Fruit fly (Drosophila melanogaster): ENCODE measurements around the gene CG3939.

CG3939 gene

DNA sequence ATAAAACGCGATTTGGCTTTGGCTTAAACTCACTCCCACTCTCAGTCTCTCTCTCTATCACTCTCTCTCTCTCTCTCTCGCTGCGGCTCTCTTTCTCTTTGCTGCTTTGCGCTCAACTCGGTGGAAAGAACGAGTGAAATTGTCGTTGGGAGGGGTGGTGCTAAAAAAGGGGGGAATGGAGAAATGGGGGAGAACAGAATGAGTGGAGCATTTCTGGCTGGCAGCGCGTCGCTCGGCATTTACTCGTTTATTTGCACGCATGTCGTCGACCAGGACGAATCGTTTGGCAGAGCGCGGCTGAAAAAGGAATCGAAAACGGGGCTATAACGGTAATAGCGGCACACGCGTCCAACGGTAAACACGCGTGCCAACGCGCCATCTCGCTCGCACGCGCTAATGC, 1.4 kb downstream of the CG3939 start, which contains the start of gene dnc (continued):
- TF ChIP-seq CG12391 (tag; optimal IDR thresholded peaks at IDR 0.05), result no peak
- no peak for TF ChIP-seq CG10462 (GFP tag; optimal IDR thresholded peaks at IDR 0.05)
- TF ChIP-seq Aef1 (GFP tag; IDR thresholded peaks at IDR 0.05), result no peak
- no peak for TF ChIP-seq hb (GFP tag; IDR thresholded peaks at IDR 0.05; ENCODE audit: partially characterized antibody)
- peak; percentile 54 for TF ChIP-seq Jarid2 (GFP tag; optimal IDR thresholded peaks at IDR 0.05)
- no peak for TF ChIP-seq cg (GFP tag; optimal IDR thresholded peaks at IDR 0.05)
- TF ChIP-seq tna (GFP tag; IDR thresholded peaks at IDR 0.05; ENCODE audit: partially characterized antibody), result peak; percentile 59
- no peak for TF ChIP-seq gro (GFP tag; optimal IDR thresholded peaks at IDR 0.05)
- TF ChIP-seq CG9797 (GFP tag; optimal IDR thresholded peaks at IDR 0.05), result no peak
- no peak for TF ChIP-seq Mad (GFP tag; optimal IDR thresholded peaks at IDR 0.05)
- no peak for TF ChIP-seq bab2 (GFP tag; optimal IDR thresholded peaks at IDR 0.05)
- peak; percentile 28; the same call in 1 of the 2 replicates for TF ChIP-seq unc-4 (GFP tag; IDR thresholded peaks at IDR 0.05; ENCODE audit: partially characterized antibody)
- no peak for TF ChIP-seq corto (GFP tag; optimal IDR thresholded peaks at IDR 0.05)
- TF ChIP-seq BtbVII (GFP tag; optimal IDR thresholded peaks at IDR 0.05), result peak; percentile 22
- peak; percentile 91 for TF ChIP-seq crol (GFP tag; IDR thresholded peaks at IDR 0.05)
- TF ChIP-seq CG16779 (GFP tag; IDR thresholded peaks at IDR 0.05), result peak; percentile 68
- TF ChIP-seq ranshi (GFP tag; IDR thresholded peaks at IDR 0.05), result no peak
- 0 out of 2 replicates have a peak, but pooled peaks have one; percentile 35 for TF ChIP-seq nerfin-2 (GFP tag; IDR thresholded peaks at IDR 0.05; ENCODE audit: partially characterized antibody)
- TF ChIP-seq bsh (GFP tag; optimal IDR thresholded peaks at IDR 0.05), result peak in 1 of 2 experiments; percentile 49
- no peak for TF ChIP-seq zfh2 (GFP tag; optimal IDR thresholded peaks at IDR 0.05)
- TF ChIP-seq sna (GFP tag; IDR thresholded peaks at IDR 0.05; ENCODE audit: partially characterized antibody), result 0 out of 2 replicates have a peak, but pooled peaks have one; percentile 18
- no peak for TF ChIP-seq her (GFP tag; optimal IDR thresholded peaks at IDR 0.05)
- TF ChIP-seq ap (GFP tag; IDR thresholded peaks at IDR 0.05), result no peak
- no peak for TF ChIP-seq CG18011 (GFP tag; optimal IDR thresholded peaks at IDR 0.05)
- TF ChIP-seq sqz (GFP tag; optimal IDR thresholded peaks at IDR 0.05), result no peak
- no peak for TF ChIP-seq Sox102F (GFP tag; optimal IDR thresholded peaks at IDR 0.05)
- no peak for TF ChIP-seq Doc3 (GFP tag; IDR thresholded peaks at IDR 0.05; ENCODE audit: partially characterized antibody)
- TF ChIP-seq fd96Cb (tag; optimal IDR thresholded peaks at IDR 0.05), result no peak
- no peak for TF ChIP-seq CG10543 (GFP tag; optimal IDR thresholded peaks at IDR 0.05)
- no peak for TF ChIP-seq ab (GFP tag; optimal IDR thresholded peaks at IDR 0.05)
- peak; percentile 55 for TF ChIP-seq CG1832 (GFP tag; optimal IDR thresholded peaks at IDR 0.05)
- no peak for TF ChIP-seq NC2α (GFP tag; optimal IDR thresholded peaks at IDR 0.05)
- no peak for TF ChIP-seq ase (GFP tag; IDR thresholded peaks at IDR 0.05)
- TF ChIP-seq CHES-1-like (GFP tag; optimal IDR thresholded peaks at IDR 0.05), result no peak
- no peak for TF ChIP-seq MESR4 (GFP tag; optimal IDR thresholded peaks at IDR 0.05)
- peak; percentile 44 for TF ChIP-seq CG12155 (GFP tag; optimal IDR thresholded peaks at IDR 0.05)
- TF ChIP-seq mld (GFP tag; IDR thresholded peaks at IDR 0.05; ENCODE audit: partially characterized antibody), result 0 out of 3 replicates have a peak, but pooled peaks have one; percentile 24
- TF ChIP-seq yki (optimal IDR thresholded peaks at IDR 0.05), result peak; percentile 43
- TF ChIP-seq pros (GFP tag; optimal IDR thresholded peaks at IDR 0.05), result no peak

DNA sequence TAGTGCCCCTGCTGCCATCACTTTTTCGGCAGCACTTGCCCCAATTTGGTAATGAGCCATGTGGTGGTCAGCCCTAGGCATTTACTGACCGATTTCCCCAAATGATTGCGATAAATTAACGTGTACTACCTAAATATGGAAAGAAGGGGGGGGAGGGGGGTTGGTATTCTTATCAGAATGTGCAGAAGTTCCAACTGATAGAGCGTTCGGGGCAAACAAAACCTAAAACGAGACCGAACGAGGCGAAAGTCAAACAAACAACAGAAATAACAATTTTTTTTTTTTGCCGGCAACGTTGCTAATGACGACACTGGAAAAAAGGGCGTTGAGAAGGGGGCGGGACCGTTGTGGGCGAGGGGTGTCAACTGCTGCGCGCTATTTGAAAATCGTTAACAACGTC, 11.7 kb downstream of the CG3939 start:
- TF ChIP-seq sug (tag; optimal IDR thresholded peaks at IDR 0.05) (peak; percentile 39), hb (GFP tag; IDR thresholded peaks at IDR 0.05; ENCODE audit: partially characterized antibody) (no peak), mirr (GFP tag; optimal IDR thresholded peaks at IDR 0.05) (peak; percentile 40), rib (GFP tag; IDR thresholded peaks at IDR 0.05) (0 out of 2 replicates have a peak, but pooled peaks have one; percentile 51), CG18599 (GFP tag; optimal IDR thresholded peaks at IDR 0.05) (peak; percentile 16), GATAe (GFP tag; conservative IDR thresholded peaks at IDR 0.05) (peak; percentile 68), grn (GFP tag; optimal IDR thresholded peaks at IDR 0.05) (peak; percentile 12), HLH3B (GFP tag; IDR thresholded peaks at IDR 0.05) (no peak), crol (GFP tag; IDR thresholded peaks at IDR 0.05) (peak; percentile 81), so (GFP tag; IDR thresholded peaks at IDR 0.05) (no peak), exex (tag; optimal IDR thresholded peaks at IDR 0.05) (peak; percentile 47), Med (GFP tag) (peak; percentile 4), CG34376 (GFP tag; optimal IDR thresholded peaks at IDR 0.05) (peak; percentile 8), insv (GFP tag; optimal IDR thresholded peaks at IDR 0.05) (peak in 1 of 2 experiments; percentile 81)
